Fruit fly (Drosophila melanogaster): Measurements from ENCODE around the gene CG43335.

CG43335 gene

DNA sequence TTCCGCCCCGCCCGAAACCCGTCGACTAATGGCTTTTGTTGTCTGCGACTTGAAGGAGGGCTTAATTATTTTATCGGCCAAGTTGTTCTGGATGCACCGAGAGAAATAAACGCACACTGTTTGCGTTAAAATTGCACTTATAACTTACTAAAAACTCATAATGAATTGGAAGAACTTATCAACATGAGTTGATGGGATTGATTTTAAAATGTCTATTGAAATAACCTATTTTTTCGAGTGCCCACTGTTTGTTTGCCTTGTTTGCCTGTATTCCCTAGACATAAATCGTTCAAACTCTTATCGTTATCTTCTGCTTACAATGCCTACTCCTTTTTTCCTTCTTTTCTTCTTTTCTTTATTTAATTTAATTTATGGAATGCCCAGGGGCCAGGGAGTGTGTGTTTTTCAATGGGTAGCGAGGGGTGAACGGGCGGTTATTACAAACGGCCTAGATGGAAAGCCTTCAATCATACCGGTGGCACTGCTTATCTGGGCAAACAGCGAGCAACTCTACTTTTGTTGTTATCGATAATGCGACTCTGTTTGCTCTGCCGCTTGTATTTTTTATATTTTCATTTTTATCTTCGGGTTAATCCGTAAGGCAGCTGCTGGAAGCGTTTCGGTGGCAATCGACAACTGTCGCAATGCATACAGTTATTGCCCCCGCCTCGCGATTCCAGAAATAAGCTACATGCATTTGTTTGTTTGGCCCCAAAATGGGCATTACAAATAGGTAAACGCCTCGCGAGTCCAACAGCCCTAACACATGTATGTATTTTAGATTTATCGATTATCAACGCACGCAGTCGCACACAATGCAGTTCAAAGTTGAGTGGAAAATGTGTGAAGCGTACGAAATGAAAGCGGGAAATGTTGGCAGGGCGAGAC, 41.2 kb downstream of the CG43335 start (continued):
- TF ChIP-seq Lhr (GFP tag; optimal IDR thresholded peaks at IDR 0.05) = peak; percentile 40
- TF ChIP-seq CG11247 (GFP tag; IDR thresholded peaks at IDR 0.05) = peak; percentile 7; the same call in 1 of the 2 replicates
- TF ChIP-seq al (GFP tag; IDR thresholded peaks at IDR 0.05) = no peak
- no peak for TF ChIP-seq CG7963 (GFP tag; IDR thresholded peaks at IDR 0.05; ENCODE audit: partially characterized antibody)
- no peak for TF ChIP-seq D (optimal IDR thresholded peaks at IDR 0.05)
- TF ChIP-seq D (GFP tag; optimal IDR thresholded peaks at IDR 0.05) = peak; percentile 0
- TF ChIP-seq CG18619 (GFP tag; optimal IDR thresholded peaks at IDR 0.05) = peak; percentile 50
- TF ChIP-seq peb (GFP tag; IDR thresholded peaks at IDR 0.05) = 0 out of 2 replicates have a peak, but pooled peaks have one; percentile 18
- TF ChIP-seq zen2 (GFP tag; IDR thresholded peaks at IDR 0.05; ENCODE audit: partially characterized antibody) = no peak
- TF ChIP-seq Hr3 (GFP tag; optimal IDR thresholded peaks at IDR 0.05) = peak; percentile 56
- no peak for TF ChIP-seq Taf1 (GFP tag; IDR thresholded peaks at IDR 0.05)
- TF ChIP-seq Bgb (GFP tag; IDR thresholded peaks at IDR 0.05; ENCODE audit: partially characterized antibody) = no peak
- TF ChIP-seq CG1602 (GFP tag; optimal IDR thresholded peaks at IDR 0.05) = peak; percentile 66
- peak; percentile 73 for TF ChIP-seq twi (tag; optimal IDR thresholded peaks at IDR 0.05)
- TF ChIP-seq Gug (GFP tag; IDR thresholded peaks at IDR 0.05) = peak; percentile 22; the same call in 1 of the 4 replicates
- no peak for TF ChIP-seq CG1647 (GFP tag; optimal IDR thresholded peaks at IDR 0.05)
- peak; percentile 46; the same call in 1 of the 3 replicates for TF ChIP-seq dysf (GFP tag; IDR thresholded peaks at IDR 0.05)
- peak; percentile 14 for TF ChIP-seq jumu (GFP tag; optimal IDR thresholded peaks at IDR 0.05)
- TF ChIP-seq ewg (GFP tag; optimal IDR thresholded peaks at IDR 0.05) = peak; percentile 55
- TF ChIP-seq prd (optimal IDR thresholded peaks at IDR 0.05) = no peak
- peak; percentile 62; the same call in 2 of the 3 replicates for TF ChIP-seq prd (GFP tag; IDR thresholded peaks at IDR 0.05)
- TF ChIP-seq Tbp (GFP tag; optimal IDR thresholded peaks at IDR 0.05) = no peak
- peak; percentile 34 for TF ChIP-seq D19A (tag; optimal IDR thresholded peaks at IDR 0.05)
- peak; percentile 63 for TF ChIP-seq stwl (tag; optimal IDR thresholded peaks at IDR 0.05)
- TF ChIP-seq nmo (GFP tag; optimal IDR thresholded peaks at IDR 0.05) = peak; percentile 56
- peak; percentile 4 for TF ChIP-seq Dek (tag; optimal IDR thresholded peaks at IDR 0.05)
- TF ChIP-seq HHEX (GFP tag; optimal IDR thresholded peaks at IDR 0.05) = peak; percentile 9
- no peak for TF ChIP-seq CG6254 (GFP tag; optimal IDR thresholded peaks at IDR 0.05)
- peak; percentile 7 for TF ChIP-seq tin (GFP tag; optimal IDR thresholded peaks at IDR 0.05)
- no peak; the same call in 1 of the 2 replicates for TF ChIP-seq CG10959 (GFP tag; IDR thresholded peaks at IDR 0.05)
- TF ChIP-seq ssp (GFP tag; IDR thresholded peaks at IDR 0.05) = peak; percentile 17; the same call in 1 of the 2 replicates
- TF ChIP-seq Eip74EF (GFP tag; optimal IDR thresholded peaks at IDR 0.05) = peak in 1 of 2 experiments; percentile 33
- no peak for TF ChIP-seq h (optimal IDR thresholded peaks at IDR 0.05)
- TF ChIP-seq pho (GFP tag; optimal IDR thresholded peaks at IDR 0.05) = no peak
- peak; percentile 55 for TF ChIP-seq HLH3B (GFP tag; IDR thresholded peaks at IDR 0.05)
- TF ChIP-seq shn (GFP tag; optimal IDR thresholded peaks at IDR 0.05) = peak; percentile 17
- TF ChIP-seq slp2 (GFP tag; optimal IDR thresholded peaks at IDR 0.05) = peak; percentile 31
- TF ChIP-seq CG2202 (tag; optimal IDR thresholded peaks at IDR 0.05) = peak; percentile 75
- TF ChIP-seq CTCF (GFP tag; optimal IDR thresholded peaks at IDR 0.05) = no peak
- TF ChIP-seq CG10209 (GFP tag; optimal IDR thresholded peaks at IDR 0.05) = peak; percentile 54
- TF ChIP-seq phol (tag; optimal IDR thresholded peaks at IDR 0.05) = peak; percentile 60
- peak; percentile 79 for TF ChIP-seq gem (tag; optimal IDR thresholded peaks at IDR 0.05)
- TF ChIP-seq lov (optimal IDR thresholded peaks at IDR 0.05) = no peak
- TF ChIP-seq lov (GFP tag; IDR thresholded peaks at IDR 0.05) = 0 out of 3 replicates have a peak, but pooled peaks have one; percentile 29
- TF ChIP-seq lola (GFP tag; optimal IDR thresholded peaks at IDR 0.05) = peak in 1 of 3 experiments; percentile 57
- TF ChIP-seq CG11398 (GFP tag; optimal IDR thresholded peaks at IDR 0.05) = peak; percentile 63
- TF ChIP-seq CG9609 (GFP tag; optimal IDR thresholded peaks at IDR 0.05) = peak; percentile 21
- TF ChIP-seq B-H2 (GFP tag; optimal IDR thresholded peaks at IDR 0.05) = no peak
- TF ChIP-seq CG4424 (GFP tag; optimal IDR thresholded peaks at IDR 0.05) = peak; percentile 42
